Worm (Caenorhabditis elegans): ENCODE results near the gene nlp-14.

nlp-14 gene

DNA sequence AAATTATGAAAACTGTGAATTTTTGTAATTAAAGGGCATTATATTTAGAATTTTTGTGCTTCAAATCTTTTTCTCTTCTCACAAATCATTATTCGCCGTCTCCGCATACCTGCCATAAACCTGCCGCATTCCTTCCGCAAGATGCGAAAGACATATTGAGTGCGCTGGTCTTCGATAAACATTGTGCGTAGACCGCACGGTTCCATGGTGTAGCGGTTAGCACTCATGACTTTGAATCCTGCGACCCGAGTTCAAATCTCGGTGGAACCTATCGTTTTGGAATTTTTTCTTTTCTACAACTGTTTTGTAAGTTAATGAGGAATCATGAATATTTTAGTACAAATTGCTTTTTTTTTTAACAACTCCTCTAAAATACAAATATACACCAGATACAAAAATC, 6.2 kb upstream of the nlp-14 start:
- no peak for TF ChIP-seq zip-11 (GFP tag; IDR thresholded peaks at IDR 0.05)
- TF ChIP-seq zfp-2 (tag; optimal IDR thresholded peaks at IDR 0.05) = no peak
- TF ChIP-seq dmd-6 (GFP tag; IDR thresholded peaks at IDR 0.05) = 0 out of 2 replicates have a peak, but pooled peaks have one; percentile 32
- TF ChIP-seq madf-9 (GFP tag; conservative IDR thresholded peaks at IDR 0.05) = peak; percentile 69
- TF ChIP-seq aly-2 (tag; optimal IDR thresholded peaks at IDR 0.05) = no peak
- TF ChIP-seq pha-4 (GFP tag; IDR thresholded peaks at IDR 0.05) = no peak
- no peak for TF ChIP-seq pha-4 (tag; optimal IDR thresholded peaks at IDR 0.05)
- TF ChIP-seq nhr-6 (tag; optimal IDR thresholded peaks at IDR 0.05) = no peak
- 0 out of 2 replicates have a peak, but pooled peaks have one; percentile 23 for TF ChIP-seq nhr-41 (GFP tag; IDR thresholded peaks at IDR 0.05)
- no peak for TF ChIP-seq ceh-62 (tag; optimal IDR thresholded peaks at IDR 0.05)
- peak in 1 of 2 experiments; percentile 42 for TF ChIP-seq daf-16 (GFP tag; optimal IDR thresholded peaks at IDR 0.05)
- peak; percentile 34 for TF ChIP-seq daf-16 (tag; optimal IDR thresholded peaks at IDR 0.05)
- TF ChIP-seq ceh-44 (GFP tag; IDR thresholded peaks at IDR 0.05) = no peak
- TF ChIP-seq mdt-29 (GFP tag; IDR thresholded peaks at IDR 0.05) = no peak
- no peak for TF ChIP-seq ceh-20 (GFP tag; IDR thresholded peaks at IDR 0.05)
- TF ChIP-seq ama-1 (optimal IDR thresholded peaks at IDR 0.05) = no peak
- TF ChIP-seq mxl-3 (GFP tag; optimal IDR thresholded peaks at IDR 0.05) = peak; percentile 16
- peak in 1 of 2 experiments; percentile 24 for TF ChIP-seq hif-1 (tag; optimal IDR thresholded peaks at IDR 0.05)
- no peak for TF ChIP-seq unc-130 (GFP tag; optimal IDR thresholded peaks at IDR 0.05)
- TF ChIP-seq egl-43 (GFP tag; IDR thresholded peaks at IDR 0.05) = no peak
- no peak for TF ChIP-seq zag-1 (tag; optimal IDR thresholded peaks at IDR 0.05)
- TF ChIP-seq nhr-111 (GFP tag; optimal IDR thresholded peaks at IDR 0.05) = no peak
- no peak for TF ChIP-seq lsy-2 (tag; optimal IDR thresholded peaks at IDR 0.05)
- TF ChIP-seq duxl-1 (tag; optimal IDR thresholded peaks at IDR 0.05; ENCODE audit: poor library complexity) = peak; percentile 18
- no peak for TF ChIP-seq madf-5 (GFP tag; IDR thresholded peaks at IDR 0.05)
- TF ChIP-seq nhr-77 (tag; optimal IDR thresholded peaks at IDR 0.05) = no peak
- TF ChIP-seq unc-39 (tag; optimal IDR thresholded peaks at IDR 0.05) = no peak
- TF ChIP-seq arid-1 (GFP tag; conservative IDR thresholded peaks at IDR 0.05) = peak; percentile 67; the same call in 1 of the 2 replicates
- no peak for TF ChIP-seq dpl-1 (GFP tag; optimal IDR thresholded peaks at IDR 0.05)
- TF ChIP-seq F37D6.2 (tag; optimal IDR thresholded peaks at IDR 0.05) = no peak
- TF ChIP-seq unc-62 (GFP tag; optimal IDR thresholded peaks at IDR 0.05 in 1 of 2) = no peak
- TF ChIP-seq unc-62 (tag; optimal IDR thresholded peaks at IDR 0.05) = no peak
- TF ChIP-seq lim-7 (GFP tag; IDR thresholded peaks at IDR 0.05) = peak; percentile 86
- TF ChIP-seq ces-1 (GFP tag; optimal IDR thresholded peaks at IDR 0.05) = no peak
- peak; percentile 32 for TF ChIP-seq hlh-30 (tag; optimal IDR thresholded peaks at IDR 0.05; ENCODE audit: insufficient read depth)
- no peak for TF ChIP-seq mxl-2 (GFP tag; conservative IDR thresholded peaks at IDR 0.05)
- no peak for TF ChIP-seq lin-38 (GFP tag; IDR thresholded peaks at IDR 0.05)
- TF ChIP-seq snpc-1.2 (GFP tag; IDR thresholded peaks at IDR 0.05) = peak; percentile 83
- TF ChIP-seq F10B5.3 (tag; optimal IDR thresholded peaks at IDR 0.05) = no peak
- peak; percentile 60; the same call in 1 of the 2 replicates for TF ChIP-seq php-3 (GFP tag; IDR thresholded peaks at IDR 0.05)
- TF ChIP-seq T20F7.1 (GFP tag; optimal IDR thresholded peaks at IDR 0.05) = no peak
- TF ChIP-seq dmd-8 (GFP tag; IDR thresholded peaks at IDR 0.05) = no peak
- TF ChIP-seq nhr-48 (tag; optimal IDR thresholded peaks at IDR 0.05) = peak; percentile 24
- no peak for TF ChIP-seq ZK337.2 (GFP tag; IDR thresholded peaks at IDR 0.05)
- TF ChIP-seq ctbp-1 (GFP tag; IDR thresholded peaks at IDR 0.05) = peak; percentile 55
- TF ChIP-seq daf-19 (GFP tag; conservative IDR thresholded peaks at IDR 0.05) = peak; percentile 51; the same call in 1 of the 2 replicates
- TF ChIP-seq Y48G9A.11 (GFP tag; IDR thresholded peaks at IDR 0.05) = no peak
- TF ChIP-seq R02D3.7 (tag; optimal IDR thresholded peaks at IDR 0.05) = no peak
- peak; percentile 58; the same call in 1 of the 2 replicates for TF ChIP-seq hmg-1.1 (GFP tag; IDR thresholded peaks at IDR 0.05)
- TF ChIP-seq snpc-4 (tag; optimal IDR thresholded peaks at IDR 0.05) = no peak
- peak; percentile 33 for TF ChIP-seq spr-1 (tag; optimal IDR thresholded peaks at IDR 0.05)
- 0 out of 2 replicates have a peak, but pooled peaks have one; percentile 15 for TF ChIP-seq zfp-3 (GFP tag; conservative IDR thresholded peaks at IDR 0.05)
